Fruit fly (Drosophila melanogaster): ENCODE results near the gene CG13603.

CG13603 gene

dm6 chr3R:23939921-23940839 lies 46.2 kb downstream of the CG13603 start:
- no peak for TF ChIP-seq noc (tag; optimal IDR thresholded peaks at IDR 0.05)

- TF ChIP-seq noc (tag; optimal IDR thresholded peaks at IDR 0.05), result no peak
These were observed 47.7 kb downstream of the CG13603 start for dm6 chr3R:23938564-23939122.

Measured in whole organism, larva.